Worm (Caenorhabditis elegans) whole organism, L3 larva: ENCODE measurements around the gene pot-1.
A peak's percentile ranks its signal among the peaks of the same experiment; 100 is the strongest.

Source experiments
- R02D3.7 ChIP-seq: fragments of 150-350 bp; optimal IDR thresholded peaks from 2 replicates; lab custom pipeline; 2014; ENCODE audit warnings: missing biosample characterization, missing genetic modification characterization
- ZK546.5 ChIP-seq: sonication (generic microtip); optimal IDR thresholded peaks from 2 replicates; lab custom pipeline; 2017; ENCODE audit warnings: missing biosample characterization, missing genetic modification characterization
- ama-1 ChIP-seq: fragments of 150-350 bp; optimal IDR thresholded peaks from 2 replicates; lab custom pipeline; 2018
- ceh-16 ChIP-seq: sonication (generic microtip); optimal IDR thresholded peaks from 2 replicates; lab custom pipeline; 2017; ENCODE audit warnings: missing biosample characterization, missing genetic modification characterization
- ceh-28 ChIP-seq: fragments of 150-350 bp; optimal IDR thresholded peaks from 2 replicates; lab custom pipeline; 2014; ENCODE audit warnings: missing biosample characterization, missing genetic modification reagents, missing genetic modification characterization
- ceh-82 ChIP-seq: fragments of 150-350 bp; optimal IDR thresholded peaks from 2 replicates; lab custom pipeline; 2014; ENCODE audit warnings: missing biosample characterization, missing genetic modification characterization
- ceh-9 ChIP-seq: sonication (generic microtip); optimal IDR thresholded peaks from 2 replicates; lab custom pipeline; 2018; ENCODE audit warnings: missing biosample characterization, missing genetic modification characterization
- egl-27 ChIP-seq: sonication (generic microtip); optimal IDR thresholded peaks from 4 replicates; lab custom pipeline; 2017; ENCODE audit warnings: missing biosample characterization, missing genetic modification reagents, missing genetic modification characterization
- egl-5 ChIP-seq: fragments of 150-350 bp; optimal IDR thresholded peaks from 2 replicates; lab custom pipeline; 2017; ENCODE audit warnings: missing biosample characterization, missing genetic modification reagents, missing genetic modification characterization, inconsistent platforms
- elt-1 ChIP-seq: fragments of 150-350 bp; optimal IDR thresholded peaks from 2 replicates; lab custom pipeline; 2014; ENCODE audit warnings: missing biosample characterization, missing genetic modification characterization
- elt-2 ChIP-seq: sonication (generic microtip); optimal IDR thresholded peaks from 2 replicates; lab custom pipeline; 2016; ENCODE audit warnings: missing genetic modification reagents, mild to moderate bottlenecking, missing genetic modification characterization, missing compliant biosample characterization
- elt-3 ChIP-seq, 3 experiments: fragments of 150-350 bp in 1 of 3; sonication (generic microtip) in 2 of 3; optimal IDR thresholded peaks; 2 replicates in 2 of 3; 4 replicates in 1 of 3; lab custom pipeline; 2014 to 2017; ENCODE audit warnings: missing biosample characterization in 3 of 3, missing genetic modification characterization in 3 of 3
- fkh-10 ChIP-seq: sonication (generic microtip); optimal IDR thresholded peaks from 2 replicates; lab custom pipeline; 2017; ENCODE audit warnings: missing biosample characterization, missing genetic modification reagents, missing genetic modification characterization
- fkh-2 ChIP-seq: fragments of 150-350 bp; optimal IDR thresholded peaks from 2 replicates; lab custom pipeline; 2014; ENCODE audit warnings: missing biosample characterization, missing genetic modification reagents, missing genetic modification characterization
- fos-1 ChIP-seq: fragments of 150-350 bp; optimal IDR thresholded peaks from 2 replicates; lab custom pipeline; 2014; ENCODE audit warnings: missing biosample characterization, missing genetic modification characterization
- hmg-11 ChIP-seq: sonication (generic microtip); optimal IDR thresholded peaks from 2 replicates; lab custom pipeline; 2016; ENCODE audit warnings: missing genetic modification characterization, missing compliant biosample characterization
- jun-1 ChIP-seq: fragments of 150-350 bp; optimal IDR thresholded peaks from 2 replicates; lab custom pipeline; 2014; ENCODE audit warnings: missing biosample characterization, missing genetic modification reagents, missing genetic modification characterization
- lin-15B ChIP-seq: fragments of 150-350 bp; optimal IDR thresholded peaks from 2 replicates; lab custom pipeline; 2014; ENCODE audit warnings: missing biosample characterization, missing genetic modification characterization
- lin-39 ChIP-seq: fragments of 150-350 bp; optimal IDR thresholded peaks from 2 replicates; lab custom pipeline; 2018; ENCODE audit warnings: missing biosample characterization, missing genetic modification reagents, missing genetic modification characterization
- lsy-12 ChIP-seq: sonication (generic microtip); optimal IDR thresholded peaks from 2 replicates; lab custom pipeline; 2016; ENCODE audit warnings: mild to moderate bottlenecking, missing genetic modification characterization, missing compliant biosample characterization
- nfya-1 ChIP-seq: sonication (generic microtip); optimal IDR thresholded peaks from 2 replicates; lab custom pipeline; 2017; ENCODE audit warnings: missing genetic modification characterization, mild to moderate bottlenecking, missing compliant biosample characterization, antibody characterized with exemption, moderate library complexity; ENCODE audit not compliant: insufficient read depth
- nhr-23 ChIP-seq: fragments of 150-350 bp; optimal IDR thresholded peaks from 2 replicates; lab custom pipeline; 2014; ENCODE audit warnings: missing biosample characterization, missing genetic modification reagents, missing genetic modification characterization
- nhr-237 ChIP-seq: fragments of 150-350 bp; optimal IDR thresholded peaks from 2 replicates; lab custom pipeline; 2014; ENCODE audit warnings: missing biosample characterization, missing genetic modification characterization
- nhr-25 ChIP-seq: sonication (generic microtip); optimal IDR thresholded peaks from 2 replicates; lab custom pipeline; 2017; ENCODE audit warnings: missing biosample characterization, missing genetic modification characterization
- nhr-28 ChIP-seq: fragments of 150-350 bp; optimal IDR thresholded peaks from 2 replicates; lab custom pipeline; 2014; ENCODE audit warnings: missing biosample characterization, missing genetic modification characterization
- nhr-43 ChIP-seq: sonication (generic microtip); optimal IDR thresholded peaks from 2 replicates; lab custom pipeline; 2016; ENCODE audit warnings: mild to moderate bottlenecking, missing genetic modification characterization, missing compliant biosample characterization; ENCODE audit not compliant: poor library complexity, severe bottlenecking
- nhr-76 ChIP-seq: fragments of 150-350 bp; sonication (generic microtip); optimal IDR thresholded peaks from 5 replicates; lab custom pipeline; 2014; ENCODE audit warnings: missing biosample characterization, missing genetic modification characterization
- nhr-77 ChIP-seq: fragments of 150-350 bp; optimal IDR thresholded peaks from 2 replicates; lab custom pipeline; 2014; ENCODE audit warnings: missing biosample characterization, missing genetic modification characterization
- pha-4 ChIP-seq: fragments of 150-350 bp; optimal IDR thresholded peaks from 2 replicates; lab custom pipeline; 2014; ENCODE audit warnings: missing biosample characterization, missing genetic modification reagents, missing genetic modification characterization
- pqm-1 ChIP-seq: fragments of 150-350 bp; optimal IDR thresholded peaks from 2 replicates; lab custom pipeline; 2017; ENCODE audit warnings: missing biosample characterization, missing genetic modification characterization, inconsistent platforms
- sea-2 ChIP-seq: fragments of 150-350 bp; sonication (generic microtip); optimal IDR thresholded peaks from 4 replicates; lab custom pipeline; 2014; ENCODE audit warnings: missing biosample characterization, missing genetic modification reagents, missing genetic modification characterization
- skn-1 ChIP-seq: fragments of 150-350 bp; optimal IDR thresholded peaks from 2 replicates; lab custom pipeline; 2014; ENCODE audit warnings: missing biosample characterization, missing genetic modification characterization
- snpc-4 ChIP-seq: fragments of 150-350 bp; optimal IDR thresholded peaks from 2 replicates; lab custom pipeline; 2014; ENCODE audit warnings: missing biosample characterization, missing genetic modification characterization
- tbx-2 ChIP-seq: sonication (generic microtip); optimal IDR thresholded peaks from 2 replicates; lab custom pipeline; 2016; ENCODE audit warnings: mild to moderate bottlenecking, missing genetic modification characterization, missing compliant biosample characterization
- unc-39 ChIP-seq: sonication (generic microtip); optimal IDR thresholded peaks from 4 replicates; lab custom pipeline; 2017; ENCODE audit warnings: missing biosample characterization, missing genetic modification characterization
- unc-62 ChIP-seq: fragments of 150-350 bp; sonication (generic microtip); optimal IDR thresholded peaks from 4 replicates; lab custom pipeline; 2014; ENCODE audit warnings: missing biosample characterization, missing genetic modification reagents, missing genetic modification characterization
- zag-1 ChIP-seq: fragments of 150-350 bp; optimal IDR thresholded peaks from 2 replicates; lab custom pipeline; 2014; ENCODE audit warnings: missing biosample characterization, missing genetic modification characterization
- ztf-11 ChIP-seq: fragments of 150-350 bp; optimal IDR thresholded peaks from 2 replicates; lab custom pipeline; 2014; ENCODE audit warnings: missing biosample characterization, missing genetic modification characterization

Gene pot-1

DNA sequence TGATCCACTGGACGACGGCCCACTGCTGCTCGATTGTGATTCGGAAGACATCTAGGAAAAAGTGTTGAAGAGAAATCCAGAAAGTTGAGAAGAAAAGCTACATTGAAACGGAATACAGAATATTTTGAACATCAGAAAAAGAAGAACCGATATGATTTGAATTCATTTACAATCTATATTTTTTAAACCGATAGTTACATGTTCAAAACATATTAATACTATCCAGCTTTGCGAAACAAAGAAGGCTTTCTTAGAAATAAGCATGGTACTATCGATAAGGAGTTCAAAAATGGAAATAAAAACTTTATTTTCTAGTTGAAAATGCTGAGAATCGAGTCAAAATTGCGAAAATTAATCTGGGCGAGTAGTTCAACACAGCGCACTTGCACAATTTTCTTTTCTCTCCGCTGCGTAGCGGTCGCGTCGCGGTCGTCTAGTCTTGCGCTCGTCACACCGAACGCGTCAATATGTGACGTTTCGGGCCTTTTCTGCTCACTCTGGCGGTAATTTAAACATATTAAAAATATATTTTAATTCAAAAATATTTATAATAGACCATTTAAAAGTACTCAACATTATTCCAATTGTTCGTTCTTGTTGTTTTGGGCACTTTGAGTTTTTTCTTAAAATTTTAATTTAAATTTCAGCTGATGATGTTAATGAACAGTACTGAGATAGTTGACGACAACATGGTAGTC, 28.7 kb upstream of the pot-1 start, which contains the start of the genes syf-2 and K04G7.1:
syf-2 (minus strand) TSS at position 51 of the 698 bp plus-strand sequence.
K04G7.1 (plus strand) TSS at position 648 of the 698 bp plus-strand sequence.
- TF ChIP-seq lsy-12 (tag; lab: Kevin White, UChicago) (peak; percentile 78), pha-4 (tag; lab: Kevin White, UChicago) (peak; percentile 95), nhr-25 (tag; lab: Kevin White, UChicago) (peak; percentile 76), lin-15B (peak; percentile 99), lin-39 (tag; lab: Kevin White, UChicago) (peak; percentile 91), nhr-23 (tag; lab: Kevin White, UChicago) (peak; percentile 94), elt-1 (tag; lab: Kevin White, UChicago) (peak; percentile 59), ceh-9 (tag; lab: Kevin White, UChicago) (no peak), R02D3.7 (tag; lab: Kevin White, UChicago) (peak; percentile 76), ama-1 (lab: Kevin White, UChicago) (peak; percentile 43), skn-1 (tag; lab: Kevin White, UChicago) (peak; percentile 79), elt-3 (tag; optimal IDR thresholded peaks at IDR 0.05; lab: Kevin White, UChicago) (peak in 1 of 3 experiments; percentile 14), ztf-11 (tag; lab: Kevin White, UChicago) (no peak), egl-27 (tag; lab: Kevin White, UChicago) (peak; percentile 92), ceh-82 (peak; percentile 47), nfya-1 (tag; lab: Kevin White, UChicago) (peak; percentile 94), fkh-10 (peak; percentile 85), tbx-2 (peak; percentile 61), nhr-76 (tag; lab: Kevin White, UChicago) (no peak), egl-5 (tag; lab: Kevin White, UChicago) (peak; percentile 57), ceh-28 (tag; lab: Kevin White, UChicago) (peak; percentile 72), ZK546.5 (tag; lab: Kevin White, UChicago) (peak; percentile 20), unc-62 (GFP tag; lab: Kevin White, UChicago) (peak; percentile 53), jun-1 (tag; lab: Kevin White, UChicago) (peak; percentile 83), nhr-43 (tag; lab: Kevin White, UChicago) (peak; percentile 62), zag-1 (tag; lab: Kevin White, UChicago) (no peak), elt-2 (tag; lab: Kevin White, UChicago) (peak; percentile 74), hmg-11 (tag; lab: Kevin White, UChicago) (peak; percentile 65), nhr-28 (tag; lab: Kevin White, UChicago) (no peak), snpc-4 (peak; percentile 90), sea-2 (no peak), pqm-1 (tag; lab: Kevin White, UChicago) (peak; percentile 29), ceh-16 (tag; lab: Kevin White, UChicago) (no peak)

DNA sequence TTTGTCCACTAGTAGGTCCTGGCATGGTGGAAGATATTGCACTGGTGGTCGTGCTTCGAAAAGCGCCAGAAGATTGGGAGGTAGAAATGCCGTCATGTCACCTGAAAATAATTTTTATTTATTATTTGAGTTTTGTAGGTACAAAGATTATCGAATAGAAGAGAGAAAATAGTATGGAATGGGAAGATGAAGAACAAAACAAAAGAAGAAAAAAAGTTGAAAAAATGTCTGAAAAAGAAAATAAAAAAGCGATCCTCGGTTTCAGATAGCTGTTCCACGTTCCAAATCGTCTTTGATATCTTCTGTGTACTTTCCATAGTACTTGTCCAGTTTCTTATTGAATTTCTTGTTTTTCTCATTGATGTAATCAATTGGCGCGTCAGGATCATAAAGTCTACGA, 27.6 kb upstream of the pot-1 start, which contains the start of gene rnp-7:
rnp-7 (minus strand) TSS at position 101 of the 400 bp plus-strand sequence.
- TF ChIP-seq unc-39 (tag; lab: Kevin White, UChicago) (no peak), nhr-25 (tag; lab: Kevin White, UChicago) (no peak), fkh-2 (tag; lab: Kevin White, UChicago) (no peak), elt-2 (tag; lab: Kevin White, UChicago) (no peak), fos-1 (tag; lab: Kevin White, UChicago) (no peak), zag-1 (tag; lab: Kevin White, UChicago) (no peak), nhr-237 (no peak), snpc-4 (no peak), nhr-28 (tag; lab: Kevin White, UChicago) (no peak), ceh-82 (no peak), tbx-2 (no peak), elt-1 (tag; lab: Kevin White, UChicago) (no peak), nhr-77 (tag; lab: Kevin White, UChicago) (no peak), lin-15B (no peak), ztf-11 (tag; lab: Kevin White, UChicago) (no peak), lsy-12 (tag; lab: Kevin White, UChicago) (no peak), egl-5 (tag; lab: Kevin White, UChicago) (no peak), nhr-43 (tag; lab: Kevin White, UChicago) (no peak)
